Fruit fly (Drosophila melanogaster) whole organism, embryonic: ENCODE data around the gene CG31922.

ENCODE experiments used
- BtbVII ChIP-seq: fragments of 200-800 bp; sonication (Bioruptor generic); optimal IDR thresholded peaks from 3 replicates; lab custom pipeline; 2017; ENCODE audit warnings: missing biosample characterization, mild to moderate bottlenecking, missing genetic modification characterization
- CG10321 ChIP-seq: fragments of 200-800 bp; sonication (Bioruptor generic); IDR thresholded peaks from 2 replicates; pipeline ENCODE4 v1.3.6; 2022; ENCODE audit warnings: missing biosample characterization, missing genetic modification characterization
- CG10565 ChIP-seq: fragments of 200-800 bp; sonication (Bioruptor generic); optimal IDR thresholded peaks from 3 replicates; lab custom pipeline; 2016; ENCODE audit warnings: missing biosample characterization, mild to moderate bottlenecking, missing genetic modification characterization
- CG11456 ChIP-seq: fragments of 200-800 bp; sonication (Bioruptor generic); IDR thresholded peaks from 3 replicates; pipeline ENCODE4 v1.3.6; 2022; ENCODE audit warnings: missing biosample characterization, missing genetic modification characterization
- CG11696 ChIP-seq: fragments of 200-800 bp; sonication (Bioruptor generic); IDR thresholded peaks from 2 replicates; pipeline ENCODE4 v1.3.6; 2022; ENCODE audit warnings: missing biosample characterization, missing genetic modification characterization
- CG12299 ChIP-seq: fragments of 200-800 bp; sonication (Bioruptor generic); optimal IDR thresholded peaks from 2 replicates; lab custom pipeline; 2018; ENCODE audit warnings: missing biosample characterization, mild to moderate bottlenecking, missing genetic modification characterization
- CG15479 ChIP-seq: fragments of 200-800 bp; sonication (Bioruptor generic); optimal IDR thresholded peaks from 3 replicates; lab custom pipeline; 2019; ENCODE audit warnings: missing biosample characterization, mild to moderate bottlenecking, missing genetic modification characterization, moderate library complexity
- CG1603 ChIP-seq: fragments of 200-800 bp; sonication (Bioruptor generic); optimal IDR thresholded peaks from 2 replicates; lab custom pipeline; 2019; ENCODE audit warnings: missing biosample characterization, mild to moderate bottlenecking, missing genetic modification characterization, moderate library complexity
- CG17359 ChIP-seq: fragments of 200-800 bp; sonication (Bioruptor generic); optimal IDR thresholded peaks from 3 replicates; lab custom pipeline; 2018; ENCODE audit warnings: missing biosample characterization, mild to moderate bottlenecking, missing genetic modification characterization, moderate library complexity
- CG17385 ChIP-seq: fragments of 200-800 bp; sonication (Bioruptor generic); optimal IDR thresholded peaks from 3 replicates; lab custom pipeline; 2018; ENCODE audit warnings: missing biosample characterization, mild to moderate bottlenecking, missing genetic modification characterization
- CG17829 ChIP-seq: fragments of 200-800 bp; optimal IDR thresholded peaks from 2 replicates; lab custom pipeline; 2019; ENCODE audit warnings: missing biosample characterization, mild to moderate bottlenecking, missing genetic modification characterization, moderate library complexity
- CG17912 ChIP-seq: fragments of 200-800 bp; sonication (Bioruptor generic); optimal IDR thresholded peaks from 2 replicates; lab custom pipeline; 2018; ENCODE audit warnings: missing biosample characterization, mild to moderate bottlenecking, missing genetic modification characterization
- CG18476 ChIP-seq: fragments of 200-800 bp; sonication (Bioruptor generic); optimal IDR thresholded peaks from 2 replicates; lab custom pipeline; 2016; ENCODE audit warnings: missing biosample characterization, mild to moderate bottlenecking, missing genetic modification characterization
- CG18599 ChIP-seq: fragments of 200-800 bp; sonication (Bioruptor generic); optimal IDR thresholded peaks from 3 replicates; lab custom pipeline; 2017; ENCODE audit warnings: missing biosample characterization, missing genetic modification characterization, mild to moderate bottlenecking, moderate library complexity, missing genetic modification reagents
- CG18764 ChIP-seq: fragments of 200-800 bp; sonication (Bioruptor generic); optimal IDR thresholded peaks from 3 replicates; lab custom pipeline; 2016; ENCODE audit warnings: missing biosample characterization, missing genetic modification characterization
- CG2678 ChIP-seq: fragments of 200-800 bp; sonication (Bioruptor generic); optimal IDR thresholded peaks from 3 replicates; lab custom pipeline; 2019; ENCODE audit warnings: missing biosample characterization, mild to moderate bottlenecking, missing genetic modification characterization, moderate library complexity
- CG34224 ChIP-seq: fragments of 200-800 bp; sonication (Bioruptor generic); IDR thresholded peaks from 3 replicates; pipeline ENCODE4 v1.3.6; 2022; ENCODE audit warnings: missing biosample characterization, missing genetic modification characterization; ENCODE audit not compliant: partially characterized antibody
- CG4282 ChIP-seq: fragments of 200-800 bp; sonication (Bioruptor generic); optimal IDR thresholded peaks from 2 replicates; lab custom pipeline; 2016; ENCODE audit warnings: missing biosample characterization, missing genetic modification characterization
- CG4707 ChIP-seq: fragments of 200-800 bp; sonication (Bioruptor generic); optimal IDR thresholded peaks from 2 replicates; lab custom pipeline; 2018; ENCODE audit warnings: missing biosample characterization, mild to moderate bottlenecking, missing genetic modification characterization, moderate library complexity
- CG6683 ChIP-seq: fragments of 200-800 bp; sonication (Bioruptor generic); optimal IDR thresholded peaks from 2 replicates; lab custom pipeline; 2017; ENCODE audit warnings: missing biosample characterization, mild to moderate bottlenecking, missing genetic modification characterization, missing genetic modification reagents
- CG9876 ChIP-seq: fragments of 200-800 bp; sonication (Bioruptor generic); optimal IDR thresholded peaks from 2 replicates; lab custom pipeline; 2016; ENCODE audit warnings: missing biosample characterization, missing genetic modification characterization
- CG9932 ChIP-seq: fragments of 200-800 bp; sonication (Bioruptor generic); IDR thresholded peaks from 2 replicates; pipeline ENCODE4 v1.3.6; 2022; ENCODE audit warnings: missing biosample characterization, missing genetic modification characterization
- Camta ChIP-seq: fragments of 200-800 bp; sonication (Bioruptor generic); optimal IDR thresholded peaks from 2 replicates; lab custom pipeline; 2016; ENCODE audit warnings: missing biosample characterization, missing genetic modification characterization
- CrebB ChIP-seq: fragments of 200-800 bp; sonication (Bioruptor generic); optimal IDR thresholded peaks from 3 replicates; lab custom pipeline; 2018; ENCODE audit warnings: missing biosample characterization, mild to moderate bottlenecking, missing genetic modification characterization
- D19A ChIP-seq: fragments of 200-800 bp; optimal IDR thresholded peaks from 3 replicates; lab custom pipeline; 2019; ENCODE audit warnings: missing biosample characterization, mild to moderate bottlenecking, missing genetic modification characterization, moderate library complexity
- Dp ChIP-seq: fragments of 200-800 bp; sonication (Bioruptor generic); optimal IDR thresholded peaks from 2 replicates; lab custom pipeline; 2018; ENCODE audit warnings: missing biosample characterization, mild to moderate bottlenecking, missing genetic modification characterization, moderate library complexity
- Ets65A ChIP-seq: fragments of 200-800 bp; sonication (Bioruptor generic); peaks from one replicate; lab custom pipeline; 2016; ENCODE audit warnings: missing biosample characterization, missing genetic modification characterization
- HLH54F ChIP-seq: fragments of 200-800 bp; sonication (Bioruptor generic); optimal IDR thresholded peaks from 3 replicates; lab custom pipeline; 2016; ENCODE audit warnings: missing biosample characterization, missing genetic modification characterization
- Hand ChIP-seq: fragments of 200-800 bp; sonication (Bioruptor generic); optimal IDR thresholded peaks from 2 replicates; lab custom pipeline; 2017; ENCODE audit warnings: mild to moderate bottlenecking, missing biosample characterization, missing genetic modification reagents, missing genetic modification characterization
- Mes4 ChIP-seq: fragments of 200-800 bp; sonication (Bioruptor generic); optimal IDR thresholded peaks from 2 replicates; lab custom pipeline; 2016; ENCODE audit warnings: missing biosample characterization, missing genetic modification characterization
- Oaz ChIP-seq: fragments of 200-800 bp; sonication (Bioruptor generic); IDR thresholded peaks from 2 replicates; pipeline ENCODE4 v1.3.6; 2022; ENCODE audit warnings: missing biosample characterization, missing genetic modification characterization
- Rfx ChIP-seq: fragments of 200-800 bp; sonication (Bioruptor generic); IDR thresholded peaks from 2 replicates; pipeline ENCODE4 v1.3.6; 2022; ENCODE audit warnings: missing biosample characterization, missing genetic modification characterization
- Sox102F ChIP-seq: fragments of 200-800 bp; sonication (Bioruptor generic); optimal IDR thresholded peaks from 2 replicates; lab custom pipeline; 2018; ENCODE audit warnings: missing biosample characterization, mild to moderate bottlenecking, missing genetic modification characterization, moderate library complexity
- cato ChIP-seq: fragments of 200-800 bp; sonication (Bioruptor generic); optimal IDR thresholded peaks from 2 replicates; lab custom pipeline; 2016; ENCODE audit warnings: missing biosample characterization, missing genetic modification characterization, borderline replicate concordance
- chm ChIP-seq: fragments of 200-800 bp; sonication (Bioruptor generic); IDR thresholded peaks from 2 replicates; pipeline ENCODE4 v1.3.6; 2022; ENCODE audit warnings: missing biosample characterization, missing genetic modification characterization
- dan ChIP-seq: fragments of 200-800 bp; sonication (Bioruptor generic); IDR thresholded peaks from 2 replicates; pipeline ENCODE4 v1.3.6; 2022; ENCODE audit warnings: missing biosample characterization, missing genetic modification characterization
- dati ChIP-seq: fragments of 200-800 bp; sonication (Bioruptor generic); IDR thresholded peaks from 2 replicates; pipeline ENCODE4 v1.3.6; 2022; ENCODE audit warnings: missing biosample characterization, missing genetic modification characterization
- gem ChIP-seq: fragments of 200-800 bp; sonication (Bioruptor generic); optimal IDR thresholded peaks from 2 replicates; lab custom pipeline; 2019; ENCODE audit warnings: missing biosample characterization, mild to moderate bottlenecking, missing genetic modification characterization, moderate library complexity
- grau ChIP-seq: fragments of 200-800 bp; optimal IDR thresholded peaks from 3 replicates; lab custom pipeline; 2019; ENCODE audit warnings: missing biosample characterization, mild to moderate bottlenecking, missing genetic modification characterization, moderate library complexity
- hkb ChIP-seq, 2 experiments: fragments of 200-800 bp in 1 of 2; fragments of >200 bp in 1 of 2; sonication (Bioruptor generic) in 1 of 2; IDR thresholded peaks in 1 of 2; optimal IDR thresholded peaks in 1 of 2; 2 replicates each; pipeline versions ENCODE4 v1.3.6 to Lab custom; 2017 to 2022; ENCODE audit warnings: missing biosample characterization in 1 of 2, missing genetic modification characterization in 1 of 2
- hth ChIP-seq: fragments of >200 bp; optimal IDR thresholded peaks from 2 replicates; lab custom pipeline; 2017; ENCODE audit warnings: inconsistent platforms
- lbe ChIP-seq: fragments of 200-800 bp; sonication (Bioruptor generic); optimal IDR thresholded peaks from 2 replicates; lab custom pipeline; 2016; ENCODE audit warnings: missing biosample characterization, mild to moderate bottlenecking, missing genetic modification characterization
- mam ChIP-seq: fragments of 200-800 bp; sonication (Bioruptor generic); optimal IDR thresholded peaks from 3 replicates; lab custom pipeline; 2016; ENCODE audit warnings: missing biosample characterization, missing genetic modification characterization
- pita ChIP-seq: fragments of 200-800 bp; sonication (Bioruptor generic); optimal IDR thresholded peaks from 2 replicates; lab custom pipeline; 2017; ENCODE audit warnings: missing biosample characterization, mild to moderate bottlenecking, missing genetic modification characterization
- pros ChIP-seq: fragments of 200-800 bp; sonication (Bioruptor generic); optimal IDR thresholded peaks from 3 replicates; lab custom pipeline; 2019; ENCODE audit warnings: missing biosample characterization, mild to moderate bottlenecking, missing genetic modification characterization, moderate library complexity
- seq ChIP-seq: fragments of 200-800 bp; sonication (Bioruptor generic); IDR thresholded peaks from 2 replicates; pipeline ENCODE4 v1.3.6; 2022; ENCODE audit warnings: missing biosample characterization, missing genetic modification characterization
- sqz ChIP-seq: fragments of 200-800 bp; sonication (Bioruptor generic); optimal IDR thresholded peaks from 3 replicates; lab custom pipeline; 2018; ENCODE audit warnings: missing biosample characterization, mild to moderate bottlenecking, missing genetic modification characterization
- ssp ChIP-seq: fragments of 200-800 bp; sonication (Bioruptor generic); IDR thresholded peaks from 2 replicates; pipeline ENCODE4 v1.3.6; 2022; ENCODE audit warnings: missing biosample characterization, missing genetic modification characterization
- tio ChIP-seq: fragments of 200-800 bp; sonication (Bioruptor generic); optimal IDR thresholded peaks from 2 replicates; lab custom pipeline; 2017; ENCODE audit warnings: missing biosample characterization, missing genetic modification characterization, inconsistent platforms
- usp ChIP-seq: fragments of >200 bp; optimal IDR thresholded peaks from 2 replicates; lab custom pipeline; 2017; ENCODE audit warnings: missing biosample characterization, missing genetic modification characterization
- z ChIP-seq: fragments of 200-800 bp; sonication (Bioruptor generic); IDR thresholded peaks from 3 replicates; pipeline ENCODE4 v1.3.6; 2022; ENCODE audit warnings: missing biosample characterization, missing genetic modification characterization

Gene CG31922

DNA sequence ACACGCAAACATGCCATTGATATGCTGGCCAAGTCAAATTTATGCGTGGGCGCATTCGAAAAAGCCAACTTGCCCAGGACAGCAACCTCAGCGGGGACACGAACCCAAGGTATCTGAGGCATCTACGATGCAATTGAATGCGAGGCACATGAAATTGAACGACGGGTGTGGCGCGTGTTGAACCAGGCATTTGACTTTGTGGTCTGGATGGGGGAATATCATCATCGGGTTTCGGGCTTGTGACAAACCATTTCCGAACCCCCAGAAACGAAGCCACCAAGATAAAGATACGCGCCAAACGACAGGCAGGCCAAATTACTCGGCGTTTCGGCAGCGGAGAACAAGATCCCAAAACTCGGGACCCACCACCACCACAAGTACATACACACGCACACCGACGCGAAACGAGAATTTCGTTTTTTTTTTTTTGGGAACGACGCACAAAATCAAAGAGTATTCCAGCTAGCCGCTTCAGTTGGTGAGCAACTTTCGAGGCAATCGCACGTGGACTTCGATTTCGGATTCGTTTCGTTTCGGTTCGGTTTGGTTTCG, 27.2 kb upstream of the CG31922 start, which contains the start of gene MFS3 (continued):
- TF ChIP-seq CG11456 (no peak), tio (GFP tag; lab: Kevin White, UChicago) (no peak), Camta (GFP tag; lab: Kevin White, UChicago) (no peak), CG4707 (GFP tag; lab: Kevin White, UChicago) (no peak), hth (lab: Kevin White, UChicago) (no peak), CG9876 (no peak), usp (no peak), CG10321 (GFP tag; lab: Robert Waterston, UW) (no peak), CG4282 (GFP tag; lab: Kevin White, UChicago) (no peak), Hand (GFP tag; lab: Kevin White, UChicago) (peak; percentile 31), lbe (GFP tag; lab: Kevin White, UChicago) (no peak), mam (GFP tag; lab: Kevin White, UChicago) (no peak), dati (GFP tag; lab: Robert Waterston, UW) (no peak), Oaz (GFP tag; lab: Robert Waterston, UW) (no peak), CG18599 (GFP tag; lab: Kevin White, UChicago) (peak; percentile 46), grau (tag; lab: Kevin White, UChicago) (no peak), CG15479 (GFP tag; lab: Kevin White, UChicago) (no peak), Dp (peak; percentile 60), CG17912 (no peak), seq (GFP tag; lab: Robert Waterston, UW) (no peak), Sox102F (GFP tag; lab: Kevin White, UChicago) (no peak), CG18764 (GFP tag; lab: Kevin White, UChicago) (no peak), CG1603 (tag; lab: Kevin White, UChicago) (peak; percentile 80), Ets65A (GFP tag; lab: Kevin White, UChicago) (no peak), ssp (GFP tag; lab: Robert Waterston, UW) (no peak), pros (peak; percentile 79), HLH54F (GFP tag; lab: Kevin White, UChicago) (no peak), sqz (GFP tag; lab: Kevin White, UChicago) (peak; percentile 96), D19A (tag; lab: Kevin White, UChicago) (peak; percentile 88), z (0 out of 3 replicates have a peak, but pooled peaks have one; percentile 12), Mes4 (no peak), CrebB (tag; lab: Kevin White, UChicago) (peak; percentile 33), dan (GFP tag; lab: Robert Waterston, UW) (no peak), CG6683 (peak; percentile 16), cato (no peak), CG11696 (GFP tag; lab: Robert Waterston, UW) (no peak), BtbVII (GFP tag; lab: Kevin White, UChicago) (no peak), Rfx (peak; percentile 26; the same call in 1 of the 2 replicates), CG9932 (no peak), CG17385 (peak; percentile 40), CG34224 (GFP tag; lab: Robert Waterston, UW) (no peak), CG17829 (no peak), gem (no peak), chm (GFP tag; lab: Robert Waterston, UW) (no peak), pita (GFP tag; lab: Kevin White, UChicago) (peak; percentile 66), CG12299 (tag; lab: Kevin White, UChicago) (no peak), CG2678 (peak; percentile 25), CG17359 (tag; lab: Kevin White, UChicago) (peak; percentile 32), CG18476 (GFP tag; lab: Kevin White, UChicago) (no peak), hkb (optimal IDR thresholded peaks at IDR 0.05; lab: Kevin White, UChicago) (no peak), hkb (GFP tag; IDR thresholded peaks at IDR 0.05; lab: Robert Waterston, UW) (0 out of 2 replicates have a peak, but pooled peaks have one; percentile 10), CG10565 (no peak)
